Worm (Caenorhabditis elegans): Measurements from ENCODE around the gene fbxa-59.

DNA sequence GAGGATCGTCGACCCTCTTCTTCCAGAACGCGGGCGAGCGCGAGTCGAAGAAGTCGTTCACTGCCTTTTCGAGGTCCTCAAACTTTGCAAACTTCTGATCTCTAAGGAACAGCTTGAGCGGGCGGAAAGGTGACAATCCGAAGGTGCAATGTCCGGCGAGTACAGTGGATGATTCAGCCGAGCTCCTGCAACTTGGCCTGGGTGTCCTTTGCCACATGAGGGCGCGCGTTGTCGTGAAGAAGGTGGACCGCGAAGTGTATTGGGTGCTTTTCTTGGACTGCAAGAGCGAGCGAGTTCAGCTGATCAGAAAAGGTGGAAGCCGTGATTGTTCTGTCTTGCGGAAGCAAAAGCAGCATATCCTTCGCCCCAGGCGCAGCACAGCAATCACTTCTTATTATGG lies 1.3 kb downstream of the fbxa-59 start:
- no peak for TF ChIP-seq sptf-2 (GFP tag; optimal IDR thresholded peaks at IDR 0.05)
- TF ChIP-seq snpc-4 (GFP tag; optimal IDR thresholded peaks at IDR 0.05) = no peak
- no peak for TF ChIP-seq snpc-4 (tag; optimal IDR thresholded peaks at IDR 0.05)
- no peak for TF ChIP-seq cebp-2 (GFP tag; IDR thresholded peaks at IDR 0.05)
- no peak for TF ChIP-seq mel-28 (tag; optimal IDR thresholded peaks at IDR 0.05; ENCODE audit: borderline replicate concordance)
- no peak for TF ChIP-seq lag-1 (GFP tag; IDR thresholded peaks at IDR 0.05)
- TF ChIP-seq ama-1 (optimal IDR thresholded peaks at IDR 0.05) = no peak
- no peak for TF ChIP-seq ama-1 (GFP tag; optimal IDR thresholded peaks at IDR 0.05)
- TF ChIP-seq attf-3 (GFP tag; conservative IDR thresholded peaks at IDR 0.05) = no peak
- no peak for TF ChIP-seq unc-62 (GFP tag; optimal IDR thresholded peaks at IDR 0.05)
- TF ChIP-seq sdz-38 (tag; optimal IDR thresholded peaks at IDR 0.05) = no peak
- TF ChIP-seq akir-1 (GFP tag; optimal IDR thresholded peaks at IDR 0.05) = no peak
- TF ChIP-seq dpff-1 (tag; optimal IDR thresholded peaks at IDR 0.05) = no peak
- no peak for TF ChIP-seq Y67H2A.10 (GFP tag; conservative IDR thresholded peaks at IDR 0.05)
- no peak for TF ChIP-seq pha-4 (tag; optimal IDR thresholded peaks at IDR 0.05)
